Worm (Caenorhabditis elegans): Measurements from ENCODE around the gene ctsa-4.1.

The ctsa-4.1 gene

ce11 chrII:6348360-6348759 lies 18.4 kb upstream of the ctsa-4.1 start (continued):
- TF ChIP-seq rpc-1 (optimal IDR thresholded peaks at IDR 0.05) (no peak), rpc-1 (tag; optimal IDR thresholded peaks at IDR 0.05) (no peak), atf-7 (tag; optimal IDR thresholded peaks at IDR 0.05) (peak; percentile 73), rec-8 (tag; optimal IDR thresholded peaks at IDR 0.05) (no peak), nfya-1 (tag; optimal IDR thresholded peaks at IDR 0.05; ENCODE audit: borderline replicate concordance, insufficient read depth) (no peak), hsf-1 (GFP tag; IDR thresholded peaks at IDR 0.05) (0 out of 2 replicates have a peak, but pooled peaks have one; percentile 53), nhr-90 (tag; optimal IDR thresholded peaks at IDR 0.05) (no peak), F55B11.4 (tag; optimal IDR thresholded peaks at IDR 0.05; ENCODE audit: borderline replicate concordance, insufficient read depth) (no peak), B0019.2 (GFP tag; conservative IDR thresholded peaks at IDR 0.05) (no peak), egl-18 (GFP tag; IDR thresholded peaks at IDR 0.05) (peak; percentile 42; the same call in 1 of the 2 replicates), hlh-12 (tag; optimal IDR thresholded peaks at IDR 0.05) (no peak), ceh-91 (GFP tag; IDR thresholded peaks at IDR 0.05) (peak; percentile 13; the same call in 1 of the 2 replicates), ccch-3 (GFP tag; optimal IDR thresholded peaks at IDR 0.05) (no peak), lsl-1 (GFP tag; optimal IDR thresholded peaks at IDR 0.05) (no peak), ztf-3 (GFP tag; optimal IDR thresholded peaks at IDR 0.05) (no peak), ztf-18 (tag; optimal IDR thresholded peaks at IDR 0.05) (peak; percentile 63), egrh-3 (GFP tag; IDR thresholded peaks at IDR 0.05) (peak; percentile 53; the same call in 1 of the 2 replicates), ztf-28 (GFP tag; IDR thresholded peaks at IDR 0.05) (no peak), F23B12.7 (tag; optimal IDR thresholded peaks at IDR 0.05; ENCODE audit: insufficient read depth) (peak; percentile 42), lin-40 (tag; optimal IDR thresholded peaks at IDR 0.05) (peak; percentile 84), somi-1 (GFP tag; optimal IDR thresholded peaks at IDR 0.05) (peak; percentile 64), T07F8.4 (tag; optimal IDR thresholded peaks at IDR 0.05) (no peak), Y53F4B.3 (GFP tag; IDR thresholded peaks at IDR 0.05) (no peak), ztf-22 (GFP tag; optimal IDR thresholded peaks at IDR 0.05) (no peak), nhr-179 (tag; optimal IDR thresholded peaks at IDR 0.05) (no peak), repo-1 (tag; optimal IDR thresholded peaks at IDR 0.05) (peak; percentile 52), hmg-20 (GFP tag; IDR thresholded peaks at IDR 0.05) (no peak), let-526 (GFP tag; IDR thresholded peaks at IDR 0.05) (peak; percentile 75; the same call in 1 of the 2 replicates), tlf-1 (GFP tag; optimal IDR thresholded peaks at IDR 0.05) (peak; percentile 64), attf-3 (GFP tag; conservative IDR thresholded peaks at IDR 0.05) (no peak), Y56A3A.18 (GFP tag; IDR thresholded peaks at IDR 0.05) (no peak), egl-44 (GFP tag; IDR thresholded peaks at IDR 0.05) (peak; percentile 81), dpl-1 (GFP tag; optimal IDR thresholded peaks at IDR 0.05) (no peak), cebp-1 (GFP tag; IDR thresholded peaks at IDR 0.05) (peak; percentile 65), cebp-1 (tag; optimal IDR thresholded peaks at IDR 0.05) (peak; percentile 87), nfyb-1 (GFP tag; IDR thresholded peaks at IDR 0.05) (peak; percentile 57; the same call in 1 of the 2 replicates), nhr-27 (tag; optimal IDR thresholded peaks at IDR 0.05) (no peak), him-1 (tag; optimal IDR thresholded peaks at IDR 0.05) (no peak), snpc-4 (GFP tag; optimal IDR thresholded peaks at IDR 0.05) (no peak), snpc-4 (tag; optimal IDR thresholded peaks at IDR 0.05) (peak in 3 of 4 experiments; percentile 4 to 56 (median 53)), attf-5 (GFP tag; optimal IDR thresholded peaks at IDR 0.05) (peak; percentile 82), madf-10 (tag; optimal IDR thresholded peaks at IDR 0.05) (peak; percentile 82), hmg-1.2 (GFP tag; IDR thresholded peaks at IDR 0.05) (peak; percentile 80), F33H1.4 (GFP tag; IDR thresholded peaks at IDR 0.05) (no peak), nhr-120 (GFP tag; IDR thresholded peaks at IDR 0.05) (no peak), ceh-79 (tag; optimal IDR thresholded peaks at IDR 0.05) (no peak), ceh-58 (GFP tag; IDR thresholded peaks at IDR 0.05) (no peak), bed-1 (GFP tag; IDR thresholded peaks at IDR 0.05) (no peak), Y67H2A.10 (GFP tag; conservative IDR thresholded peaks at IDR 0.05) (peak; percentile 74)
